Fruit fly (Drosophila melanogaster) whole organism, prepupa: ENCODE results near the gene CG42853.

Source experiments
- CG3032 ChIP-seq: fragments of 200-800 bp; optimal IDR thresholded peaks from 2 replicates; lab custom pipeline; 2019; ENCODE audit warnings: missing biosample characterization, mild to moderate bottlenecking, missing genetic modification characterization, moderate library complexity
- Hr4 ChIP-seq: fragments of 200-800 bp; sonication (Bioruptor generic); optimal IDR thresholded peaks from 3 replicates; lab custom pipeline; 2016; ENCODE audit warnings: missing biosample characterization, missing genetic modification characterization
- Sox102F ChIP-seq: fragments of 200-800 bp; sonication (Bioruptor generic); optimal IDR thresholded peaks from 2 replicates; lab custom pipeline; 2016; ENCODE audit warnings: missing biosample characterization, mild to moderate bottlenecking, missing genetic modification characterization

dm6 chr3L:18077649-18078417 lies 44.0 kb downstream of the CG42853 start:
- TF ChIP-seq Hr4 (GFP tag; lab: Kevin White, UChicago) (peak; percentile 79), CG3032 (peak; percentile 98), Sox102F (GFP tag; lab: Kevin White, UChicago) (peak; percentile 31)
